Fruit fly (Drosophila melanogaster) whole organism, embryonic: ENCODE data around the gene Lon.

Experiments used
- Aef1 ChIP-seq: fragments of 200-800 bp; sonication (Bioruptor generic); IDR thresholded peaks from 3 replicates; pipeline ENCODE4 v1.3.6; 2022; ENCODE audit warnings: missing biosample characterization, missing genetic modification characterization
- BtbVII ChIP-seq: fragments of 200-800 bp; sonication (Bioruptor generic); optimal IDR thresholded peaks from 3 replicates; lab custom pipeline; 2017; ENCODE audit warnings: missing biosample characterization, mild to moderate bottlenecking, missing genetic modification characterization
- CG10274 ChIP-seq: fragments of 200-800 bp; sonication (Bioruptor generic); optimal IDR thresholded peaks from 3 replicates; lab custom pipeline; 2017; ENCODE audit warnings: missing biosample characterization, mild to moderate bottlenecking, missing genetic modification characterization
- CG10366 ChIP-seq: fragments of 200-800 bp; sonication (Bioruptor generic); IDR thresholded peaks from 2 replicates; pipeline ENCODE4 v1.3.6; 2022; ENCODE audit warnings: missing biosample characterization, missing genetic modification characterization
- CG12744 ChIP-seq: fragments of 200-800 bp; sonication (Bioruptor generic); optimal IDR thresholded peaks from 2 replicates; lab custom pipeline; 2016; ENCODE audit warnings: missing biosample characterization, missing genetic modification characterization
- CG12942 ChIP-seq: fragments of 200-800 bp; sonication (Bioruptor generic); optimal IDR thresholded peaks from 3 replicates; lab custom pipeline; 2016; ENCODE audit warnings: missing biosample characterization, missing genetic modification characterization
- CG13424 ChIP-seq: fragments of 200-800 bp; sonication (Bioruptor generic); optimal IDR thresholded peaks from 2 replicates; lab custom pipeline; 2019; ENCODE audit warnings: missing biosample characterization, mild to moderate bottlenecking, missing genetic modification characterization, moderate library complexity
- CG14710 ChIP-seq: fragments of 200-800 bp; sonication (Bioruptor generic); optimal IDR thresholded peaks from 3 replicates; lab custom pipeline; 2019; ENCODE audit warnings: missing biosample characterization, mild to moderate bottlenecking, missing genetic modification characterization, moderate library complexity
- CG15601 ChIP-seq: fragments of 200-800 bp; sonication (Bioruptor generic); optimal IDR thresholded peaks from 3 replicates; lab custom pipeline; 2019; ENCODE audit warnings: missing biosample characterization, mild to moderate bottlenecking, missing genetic modification characterization, moderate library complexity
- CG3065 ChIP-seq: fragments of 200-800 bp; sonication (Bioruptor generic); optimal IDR thresholded peaks from 2 replicates; lab custom pipeline; 2016; ENCODE audit warnings: missing biosample characterization, missing genetic modification characterization
- CG31365 ChIP-seq: fragments of 200-800 bp; sonication (Bioruptor generic); optimal IDR thresholded peaks from 2 replicates; lab custom pipeline; 2018; ENCODE audit warnings: missing biosample characterization, mild to moderate bottlenecking, missing genetic modification characterization
- CG3163 ChIP-seq: fragments of 200-800 bp; sonication (Bioruptor generic); optimal IDR thresholded peaks from 3 replicates; lab custom pipeline; 2016; ENCODE audit warnings: missing biosample characterization, missing genetic modification characterization
- CG3281 ChIP-seq: fragments of 200-800 bp; sonication (Bioruptor generic); optimal IDR thresholded peaks from 3 replicates; lab custom pipeline; 2017; ENCODE audit warnings: missing biosample characterization, mild to moderate bottlenecking, missing genetic modification characterization
- CG33213 ChIP-seq: fragments of 200-800 bp; sonication (Bioruptor generic); optimal IDR thresholded peaks from 3 replicates; lab custom pipeline; 2016; ENCODE audit warnings: missing biosample characterization, missing genetic modification characterization
- CG3726 ChIP-seq: fragments of 200-800 bp; sonication (Bioruptor generic); IDR thresholded peaks from 3 replicates; pipeline ENCODE4, ENCODE4 v1.3.6; 2022; ENCODE audit warnings: missing biosample characterization, missing genetic modification characterization
- CG6813 ChIP-seq: fragments of 200-800 bp; sonication (Bioruptor generic); optimal IDR thresholded peaks from 2 replicates; lab custom pipeline; 2017; ENCODE audit warnings: missing biosample characterization, missing genetic modification characterization, mild to moderate bottlenecking, moderate library complexity, missing genetic modification reagents
- CG7271 ChIP-seq: fragments of 200-800 bp; sonication (Bioruptor generic); optimal IDR thresholded peaks from 2 replicates; lab custom pipeline; 2018; ENCODE audit warnings: missing biosample characterization, mild to moderate bottlenecking, missing genetic modification characterization, moderate library complexity
- CG8281 ChIP-seq: fragments of 200-800 bp; sonication (Bioruptor generic); optimal IDR thresholded peaks from 2 replicates; lab custom pipeline; 2018; ENCODE audit warnings: missing biosample characterization, mild to moderate bottlenecking, missing genetic modification characterization, moderate library complexity
- CHES-1-like ChIP-seq: fragments of 200-800 bp; sonication (Bioruptor generic); optimal IDR thresholded peaks from 2 replicates; lab custom pipeline; 2016; ENCODE audit warnings: missing biosample characterization, missing genetic modification characterization
- Dll ChIP-seq: fragments of 200-800 bp; sonication (Bioruptor generic); IDR thresholded peaks from 4 replicates; pipeline ENCODE4 v1.3.6; 2022; ENCODE audit warnings: missing biosample characterization, missing genetic modification characterization; ENCODE audit not compliant: partially characterized antibody
- HHEX ChIP-seq: fragments of 200-800 bp; sonication (Bioruptor generic); optimal IDR thresholded peaks from 3 replicates; lab custom pipeline; 2017; ENCODE audit warnings: missing biosample characterization, mild to moderate bottlenecking, missing genetic modification characterization, missing genetic modification reagents
- HmgD ChIP-seq: fragments of 200-800 bp; sonication (Bioruptor generic); optimal IDR thresholded peaks from 3 replicates; lab custom pipeline; 2016; ENCODE audit warnings: missing biosample characterization, missing genetic modification characterization
- Kr ChIP-seq: fragments of 200-800 bp; sonication (Bioruptor generic); optimal IDR thresholded peaks from 2 replicates; lab custom pipeline; 2017; ENCODE audit warnings: missing biosample characterization, mild to moderate bottlenecking, missing genetic modification characterization
- MESR4 ChIP-seq: fragments of 200-800 bp; sonication (Bioruptor generic); optimal IDR thresholded peaks from 2 replicates; lab custom pipeline; 2018; ENCODE audit warnings: missing biosample characterization, mild to moderate bottlenecking, missing genetic modification characterization, moderate library complexity
- Oli ChIP-seq: fragments of 200-800 bp; sonication (Bioruptor generic); optimal IDR thresholded peaks from 2 replicates; lab custom pipeline; 2018; ENCODE audit warnings: missing biosample characterization, mild to moderate bottlenecking, missing genetic modification characterization, moderate library complexity
- PHDP ChIP-seq: fragments of 200-800 bp; sonication (Bioruptor generic); optimal IDR thresholded peaks from 3 replicates; lab custom pipeline; 2018; ENCODE audit warnings: missing biosample characterization, mild to moderate bottlenecking, missing genetic modification characterization, moderate library complexity
- Rfx ChIP-seq: fragments of 200-800 bp; sonication (Bioruptor generic); IDR thresholded peaks from 2 replicates; pipeline ENCODE4 v1.3.6; 2022; ENCODE audit warnings: missing biosample characterization, missing genetic modification characterization
- Side ChIP-seq: fragments of 200-800 bp; sonication (Bioruptor generic); optimal IDR thresholded peaks from 2 replicates; lab custom pipeline; 2016; ENCODE audit warnings: missing biosample characterization, missing genetic modification characterization
- Usf ChIP-seq: fragments of 200-800 bp; sonication (Bioruptor generic); optimal IDR thresholded peaks from 2 replicates; lab custom pipeline; 2017; ENCODE audit warnings: missing genotype, missing biosample characterization, missing genetic modification characterization
- Xbp1 ChIP-seq: fragments of 200-800 bp; sonication (Bioruptor generic); optimal IDR thresholded peaks from 3 replicates; lab custom pipeline; 2016; ENCODE audit warnings: missing biosample characterization, mild to moderate bottlenecking, missing genetic modification characterization
- ase ChIP-seq: fragments of 200-800 bp; sonication (Bioruptor generic); IDR thresholded peaks from 3 replicates; pipeline ENCODE4 v1.3.6; 2022; ENCODE audit warnings: missing biosample characterization, missing genetic modification characterization
- corto ChIP-seq: fragments of 200-800 bp; sonication (Bioruptor generic); optimal IDR thresholded peaks from 2 replicates; lab custom pipeline; 2016; ENCODE audit warnings: missing biosample characterization, mild to moderate bottlenecking, missing genetic modification characterization, moderate library complexity
- da ChIP-seq: fragments of 200-800 bp; sonication (Bioruptor generic); optimal IDR thresholded peaks from 2 replicates; lab custom pipeline; 2016; ENCODE audit warnings: missing biosample characterization, missing genetic modification characterization
- dm ChIP-seq: fragments of 200-800 bp; sonication (Bioruptor generic); optimal IDR thresholded peaks from 3 replicates; lab custom pipeline; 2016; ENCODE audit warnings: missing biosample characterization, missing genetic modification characterization
- dmrt99B ChIP-seq: fragments of 200-800 bp; sonication (Bioruptor generic); optimal IDR thresholded peaks from 2 replicates; lab custom pipeline; 2018; ENCODE audit warnings: missing biosample characterization, mild to moderate bottlenecking, missing genetic modification characterization, moderate library complexity
- eyg ChIP-seq: fragments of 200-800 bp; sonication (Bioruptor generic); optimal IDR thresholded peaks from 3 replicates; lab custom pipeline; 2016; ENCODE audit warnings: missing biosample characterization, missing genetic modification characterization
- hb ChIP-seq: fragments of 200-800 bp; sonication (Bioruptor generic); IDR thresholded peaks from 3 replicates; pipeline ENCODE4 v1.3.6; 2022; ENCODE audit warnings: missing biosample characterization, missing genetic modification characterization; ENCODE audit not compliant: partially characterized antibody
- kni ChIP-seq: fragments of 200-800 bp; sonication (Bioruptor generic); optimal IDR thresholded peaks from 3 replicates; lab custom pipeline; 2017; ENCODE audit warnings: mild to moderate bottlenecking, missing biosample characterization, missing genetic modification reagents, missing genetic modification characterization
- lola ChIP-seq, 3 experiments: fragments of >200 bp in 2 of 3; fragments of 200-800 bp in 1 of 3; sonication (Bioruptor generic) in 1 of 3; optimal IDR thresholded peaks; 2 replicates each; lab custom pipeline; 2017 to 2019; ENCODE audit warnings: missing biosample characterization in 3 of 3, missing genetic modification characterization in 3 of 3, mild to moderate bottlenecking in 1 of 3, moderate library complexity in 1 of 3
- luna ChIP-seq: fragments of 200-800 bp; sonication (Bioruptor generic); optimal IDR thresholded peaks from 2 replicates; lab custom pipeline; 2016; ENCODE audit warnings: missing biosample characterization, missing genetic modification characterization
- mam ChIP-seq: fragments of 200-800 bp; sonication (Bioruptor generic); optimal IDR thresholded peaks from 3 replicates; lab custom pipeline; 2016; ENCODE audit warnings: missing biosample characterization, missing genetic modification characterization
- oc ChIP-seq: fragments of 200-800 bp; sonication (Bioruptor generic); optimal IDR thresholded peaks from 2 replicates; lab custom pipeline; 2018; ENCODE audit warnings: missing biosample characterization, mild to moderate bottlenecking, missing genetic modification characterization, moderate library complexity
- pzg ChIP-seq: fragments of 200-800 bp; sonication (Bioruptor generic); optimal IDR thresholded peaks from 3 replicates; lab custom pipeline; 2018; ENCODE audit warnings: missing biosample characterization, mild to moderate bottlenecking, missing genetic modification characterization, moderate library complexity
- sc ChIP-seq, 3 experiments: fragments of >200 bp in 2 of 3; fragments of 200-800 bp in 1 of 3; sonication (Bioruptor generic) in 1 of 3; optimal IDR thresholded peaks; 2 replicates in 2 of 3; 3 replicates in 1 of 3; lab custom pipeline; 2017; ENCODE audit warnings: mild to moderate bottlenecking in 1 of 3, missing biosample characterization in 1 of 3, missing genetic modification characterization in 1 of 3, missing genetic modification reagents in 1 of 3
- sisA ChIP-seq: fragments of 200-800 bp; sonication (Bioruptor generic); IDR thresholded peaks from 2 replicates; pipeline ENCODE4 v1.3.6; 2022; ENCODE audit warnings: missing biosample characterization, missing genetic modification characterization
- so ChIP-seq: fragments of 200-800 bp; sonication (Bioruptor generic); IDR thresholded peaks from 3 replicates; pipeline ENCODE4 v1.3.6; 2022; ENCODE audit warnings: missing biosample characterization, missing genetic modification characterization
- trem ChIP-seq: fragments of 200-800 bp; optimal IDR thresholded peaks from 3 replicates; lab custom pipeline; 2019; ENCODE audit warnings: missing biosample characterization, mild to moderate bottlenecking, missing genetic modification characterization, moderate library complexity
- tup ChIP-seq: fragments of 200-800 bp; sonication (Bioruptor generic); optimal IDR thresholded peaks from 2 replicates; lab custom pipeline; 2016; ENCODE audit warnings: missing biosample characterization, mild to moderate bottlenecking, missing genetic modification characterization, moderate library complexity
- vvl ChIP-seq: fragments of 200-800 bp; sonication (Bioruptor generic); IDR thresholded peaks from 2 replicates; pipeline ENCODE4 v1.3.6; 2022; ENCODE audit warnings: missing biosample characterization, missing genetic modification characterization

The Lon gene

DNA sequence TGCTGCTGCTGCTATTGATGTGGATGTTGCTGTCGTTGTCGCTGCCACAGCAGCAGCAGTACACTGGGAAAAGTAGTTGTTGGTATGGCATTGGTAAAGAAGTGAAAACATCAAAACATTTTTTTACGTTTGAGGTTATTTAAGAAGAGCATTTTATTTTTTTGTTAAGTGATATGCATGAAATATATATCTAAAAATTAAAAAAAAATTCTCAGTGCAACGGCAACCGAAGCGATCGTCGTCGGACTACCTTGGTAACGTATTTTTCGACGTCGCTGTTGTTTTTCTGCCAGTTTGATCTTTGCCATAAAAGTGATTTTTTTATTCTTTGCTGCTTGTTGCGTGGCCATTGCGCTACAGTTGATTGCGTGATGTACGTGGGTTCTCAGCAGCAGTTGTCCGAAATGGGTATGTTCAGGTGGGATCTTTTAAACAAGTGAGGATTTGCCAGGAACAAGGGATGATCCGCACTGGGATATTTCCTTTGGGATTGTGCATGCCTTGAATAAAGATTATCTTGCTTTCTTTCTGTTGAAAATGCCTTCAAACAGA is 51.2 kb downstream of the Lon start (continued):
- no peak for TF ChIP-seq sc (optimal IDR thresholded peaks at IDR 0.05; lab: Kevin White, UChicago)
- TF ChIP-seq sc (GFP tag; optimal IDR thresholded peaks at IDR 0.05; lab: Kevin White, UChicago): peak; percentile 94
- TF ChIP-seq hb (GFP tag; lab: Robert Waterston, UW): no peak
- peak; percentile 96 for TF ChIP-seq CG10274 (GFP tag; lab: Kevin White, UChicago)
- TF ChIP-seq pzg: no peak
- peak; percentile 95 for TF ChIP-seq CG6813 (GFP tag; lab: Kevin White, UChicago)
- peak; percentile 67 for TF ChIP-seq da (GFP tag; lab: Kevin White, UChicago)
- peak; percentile 94 for TF ChIP-seq sisA (GFP tag; lab: Robert Waterston, UW)
- peak; percentile 97 for TF ChIP-seq so (GFP tag; lab: Robert Waterston, UW)
- TF ChIP-seq CG33213: peak; percentile 91
- peak; percentile 82 for TF ChIP-seq CG8281
- peak; percentile 95 for TF ChIP-seq PHDP
- peak; percentile 98 for TF ChIP-seq vvl (GFP tag; lab: Robert Waterston, UW)
- TF ChIP-seq trem: peak; percentile 94
- peak; percentile 95 for TF ChIP-seq CG15601 (tag; lab: Kevin White, UChicago)
- peak; percentile 92 for TF ChIP-seq Side (GFP tag; lab: Kevin White, UChicago)
- peak; percentile 95 for TF ChIP-seq Oli (tag; lab: Kevin White, UChicago)
- TF ChIP-seq CG12942 (GFP tag; lab: Kevin White, UChicago): peak; percentile 91
- TF ChIP-seq dm (GFP tag; lab: Kevin White, UChicago): peak; percentile 85
- TF ChIP-seq Xbp1 (GFP tag; lab: Kevin White, UChicago): peak; percentile 95
- peak; percentile 33 for TF ChIP-seq HmgD (GFP tag; lab: Kevin White, UChicago)
- TF ChIP-seq Aef1 (GFP tag; lab: Robert Waterston, UW): peak; percentile 94
- peak; percentile 88 for TF ChIP-seq CG3065 (GFP tag; lab: Kevin White, UChicago)
- TF ChIP-seq CG3726 (GFP tag; lab: Robert Waterston, UW): peak; percentile 92
- peak; percentile 95 for TF ChIP-seq CG10366
- peak; percentile 90 for TF ChIP-seq CG12744
- TF ChIP-seq tup (GFP tag; lab: Kevin White, UChicago): peak; percentile 87
- TF ChIP-seq luna (GFP tag; lab: Kevin White, UChicago): peak; percentile 75
- TF ChIP-seq CG3281: peak; percentile 93
- TF ChIP-seq kni (GFP tag; lab: Kevin White, UChicago): peak; percentile 87
- TF ChIP-seq CG14710 (tag; lab: Kevin White, UChicago): peak; percentile 96
- peak; percentile 95 for TF ChIP-seq Rfx
- TF ChIP-seq corto (GFP tag; lab: Kevin White, UChicago): peak; percentile 92
- TF ChIP-seq Usf (GFP tag; lab: Kevin White, UChicago): peak; percentile 92
- TF ChIP-seq lola (GFP tag; optimal IDR thresholded peaks at IDR 0.05; lab: Kevin White, UChicago): peak in 1 of 3 experiments; percentile 97
- peak; percentile 68 for TF ChIP-seq eyg (GFP tag; lab: Kevin White, UChicago)
- TF ChIP-seq CG13424 (tag; lab: Kevin White, UChicago): peak; percentile 97
- TF ChIP-seq MESR4: peak; percentile 36
- TF ChIP-seq HHEX: peak; percentile 93
- TF ChIP-seq Dll: no peak
- TF ChIP-seq Kr: peak; percentile 81
- TF ChIP-seq ase: peak; percentile 88
- TF ChIP-seq CG3163 (GFP tag; lab: Kevin White, UChicago): peak; percentile 68
- TF ChIP-seq CG31365 (tag; lab: Kevin White, UChicago): peak; percentile 65
- peak; percentile 90 for TF ChIP-seq CHES-1-like (GFP tag; lab: Kevin White, UChicago)
- TF ChIP-seq mam: peak; percentile 90
- TF ChIP-seq dmrt99B (tag; lab: Kevin White, UChicago): peak; percentile 96
- TF ChIP-seq BtbVII (GFP tag; lab: Kevin White, UChicago): peak; percentile 90
- TF ChIP-seq CG7271: peak; percentile 99
- TF ChIP-seq oc (tag; lab: Kevin White, UChicago): peak; percentile 96
